Fruit fly (Drosophila melanogaster): ENCODE data around the gene Drice.

dm6 chr3R:29758734-29759131 is 40.7 kb upstream of the Drice start:
- TF ChIP-seq h (optimal IDR thresholded peaks at IDR 0.05) (no peak), psq (optimal IDR thresholded peaks at IDR 0.05) (no peak), Myc (optimal IDR thresholded peaks at IDR 0.05) (no peak), insv (optimal IDR thresholded peaks at IDR 0.05) (no peak), Sin3A (optimal IDR thresholded peaks at IDR 0.05) (no peak), ttk (optimal IDR thresholded peaks at IDR 0.05) (no peak)
